Fruit fly (Drosophila melanogaster) whole organism, embryonic: ENCODE results near the gene S-Lap4.
A peak's percentile ranks its signal among the peaks of the same experiment; 100 is the strongest.

ENCODE experiments used
- Blimp-1 ChIP-seq: fragments of 200-800 bp; sonication (Bioruptor generic); optimal IDR thresholded peaks from 3 replicates; lab custom pipeline; 2018; ENCODE audit warnings: missing biosample characterization, missing genetic modification characterization, mild to moderate bottlenecking, moderate library complexity, missing genetic modification reagents
- CG11723 ChIP-seq: fragments of 200-800 bp; sonication (Bioruptor generic); optimal IDR thresholded peaks from 2 replicates; lab custom pipeline; 2017; ENCODE audit warnings: missing biosample characterization, mild to moderate bottlenecking, missing genetic modification characterization
- CG12769 ChIP-seq: fragments of 200-800 bp; sonication (Bioruptor generic); optimal IDR thresholded peaks from 2 replicates; lab custom pipeline; 2019; ENCODE audit warnings: missing biosample characterization, mild to moderate bottlenecking, missing genetic modification characterization, moderate library complexity
- CG14860 ChIP-seq: fragments of 200-800 bp; sonication (Bioruptor generic); IDR thresholded peaks from 3 replicates; pipeline ENCODE4 v1.3.6; 2022; ENCODE audit warnings: missing biosample characterization, missing genetic modification characterization; ENCODE audit not compliant: partially characterized antibody
- CG17568 ChIP-seq: fragments of 200-800 bp; sonication (Bioruptor generic); optimal IDR thresholded peaks from 2 replicates; lab custom pipeline; 2018; ENCODE audit warnings: missing biosample characterization, mild to moderate bottlenecking, missing genetic modification characterization, moderate library complexity
- CG17802 ChIP-seq: fragments of 200-800 bp; sonication (Bioruptor generic); optimal IDR thresholded peaks from 2 replicates; lab custom pipeline; 2018; ENCODE audit warnings: missing biosample characterization, mild to moderate bottlenecking, missing genetic modification characterization, moderate library complexity
- CG2199 ChIP-seq: fragments of 200-800 bp; sonication (Bioruptor generic); IDR thresholded peaks from 3 replicates; pipeline ENCODE4 v1.3.6; 2022; ENCODE audit warnings: missing biosample characterization, missing genetic modification characterization
- CG34224 ChIP-seq: fragments of 200-800 bp; sonication (Bioruptor generic); IDR thresholded peaks from 3 replicates; pipeline ENCODE4 v1.3.6; 2022; ENCODE audit warnings: missing biosample characterization, missing genetic modification characterization; ENCODE audit not compliant: partially characterized antibody
- CG34376 ChIP-seq: fragments of 200-800 bp; sonication (Bioruptor generic); optimal IDR thresholded peaks from 2 replicates; lab custom pipeline; 2018; ENCODE audit warnings: missing biosample characterization, mild to moderate bottlenecking, missing genetic modification characterization
- CG4360 ChIP-seq: fragments of 200-800 bp; sonication (Bioruptor generic); IDR thresholded peaks from 2 replicates; pipeline ENCODE4 v1.3.6; 2022; ENCODE audit warnings: missing biosample characterization, missing genetic modification characterization
- CG4820 ChIP-seq: fragments of 200-800 bp; sonication (Bioruptor generic); optimal IDR thresholded peaks from 3 replicates; lab custom pipeline; 2016; ENCODE audit warnings: missing biosample characterization, missing genetic modification characterization
- CG6683 ChIP-seq: fragments of 200-800 bp; sonication (Bioruptor generic); optimal IDR thresholded peaks from 2 replicates; lab custom pipeline; 2017; ENCODE audit warnings: missing biosample characterization, mild to moderate bottlenecking, missing genetic modification characterization, missing genetic modification reagents
- CG7786 ChIP-seq: fragments of 200-800 bp; sonication (Bioruptor generic); optimal IDR thresholded peaks from 2 replicates; lab custom pipeline; 2016; ENCODE audit warnings: missing biosample characterization, missing genetic modification characterization
- CG8281 ChIP-seq: fragments of 200-800 bp; sonication (Bioruptor generic); optimal IDR thresholded peaks from 2 replicates; lab custom pipeline; 2018; ENCODE audit warnings: missing biosample characterization, mild to moderate bottlenecking, missing genetic modification characterization, moderate library complexity
- Dip2 ChIP-seq: fragments of 200-800 bp; sonication (Bioruptor generic); IDR thresholded peaks from 2 replicates; pipeline ENCODE4 v1.3.6; 2022; ENCODE audit warnings: missing biosample characterization, missing genetic modification characterization
- Drgx ChIP-seq: fragments of 200-800 bp; sonication (Bioruptor generic); IDR thresholded peaks from 2 replicates; pipeline ENCODE4 v1.3.6; 2022; ENCODE audit warnings: missing biosample characterization, missing genetic modification characterization
- Elba2 ChIP-seq: fragments of 200-800 bp; sonication (Bioruptor generic); optimal IDR thresholded peaks from 3 replicates; lab custom pipeline; 2016; ENCODE audit warnings: missing biosample characterization, missing genetic modification characterization
- Gsc ChIP-seq: fragments of 200-800 bp; sonication (Bioruptor generic); IDR thresholded peaks from 2 replicates; pipeline ENCODE4 v1.3.6; 2022; ENCODE audit warnings: missing biosample characterization, missing genetic modification characterization
- Hr78 ChIP-seq, 2 experiments: fragments of 200-800 bp in 1 of 2; fragments of >200 bp in 1 of 2; sonication (Bioruptor generic) in 1 of 2; optimal IDR thresholded peaks; 2 replicates each; lab custom pipeline; 2017 to 2019; ENCODE audit warnings: missing biosample characterization in 2 of 2, missing genetic modification characterization in 2 of 2, mild to moderate bottlenecking in 1 of 2, moderate library complexity in 1 of 2
- Sox102F ChIP-seq: fragments of 200-800 bp; sonication (Bioruptor generic); optimal IDR thresholded peaks from 2 replicates; lab custom pipeline; 2018; ENCODE audit warnings: missing biosample characterization, mild to moderate bottlenecking, missing genetic modification characterization, moderate library complexity
- Xrp1 ChIP-seq: fragments of 200-800 bp; sonication (Bioruptor generic); IDR thresholded peaks from 2 replicates; pipeline ENCODE4 v1.3.6; 2022; ENCODE audit warnings: missing biosample characterization, missing genetic modification characterization
- aop ChIP-seq: fragments of 200-800 bp; sonication (Bioruptor generic); IDR thresholded peaks from 2 replicates; pipeline ENCODE4 v1.3.6; 2022; ENCODE audit warnings: missing biosample characterization, missing genetic modification characterization
- chinmo ChIP-seq: fragments of 200-800 bp; sonication (Bioruptor generic); IDR thresholded peaks from 4 replicates; pipeline ENCODE4 v1.3.6; 2022; ENCODE audit warnings: missing biosample characterization, missing genetic modification characterization; ENCODE audit not compliant: partially characterized antibody
- fd3F ChIP-seq: fragments of 200-800 bp; sonication (Bioruptor generic); optimal IDR thresholded peaks from 2 replicates; lab custom pipeline; 2018; ENCODE audit warnings: missing biosample characterization, mild to moderate bottlenecking, missing genetic modification characterization, moderate library complexity
- ftz-f1 ChIP-seq: fragments of 200-800 bp; sonication (Bioruptor generic); optimal IDR thresholded peaks from 2 replicates; lab custom pipeline; 2016; ENCODE audit warnings: missing biosample characterization, missing genetic modification characterization
- gce ChIP-seq: fragments of 200-800 bp; sonication (Bioruptor generic); IDR thresholded peaks from 3 replicates; pipeline ENCODE4 v1.3.6; 2022; ENCODE audit warnings: missing biosample characterization, missing genetic modification characterization
- gem ChIP-seq: fragments of 200-800 bp; sonication (Bioruptor generic); optimal IDR thresholded peaks from 2 replicates; lab custom pipeline; 2019; ENCODE audit warnings: missing biosample characterization, mild to moderate bottlenecking, missing genetic modification characterization, moderate library complexity
- grn ChIP-seq: fragments of 200-800 bp; sonication (Bioruptor generic); optimal IDR thresholded peaks from 3 replicates; lab custom pipeline; 2017; ENCODE audit warnings: missing biosample characterization, missing genetic modification characterization
- hkb ChIP-seq, 2 experiments: fragments of 200-800 bp in 1 of 2; fragments of >200 bp in 1 of 2; sonication (Bioruptor generic) in 1 of 2; IDR thresholded peaks in 1 of 2; optimal IDR thresholded peaks in 1 of 2; 2 replicates each; pipeline versions ENCODE4 v1.3.6 to Lab custom; 2017 to 2022; ENCODE audit warnings: missing biosample characterization in 1 of 2, missing genetic modification characterization in 1 of 2
- insv ChIP-seq, 2 experiments: fragments of 200-800 bp; sonication (Bioruptor generic); optimal IDR thresholded peaks; 3 replicates each; lab custom pipeline; 2016 to 2018; ENCODE audit warnings: missing biosample characterization in 2 of 2, missing genetic modification characterization in 2 of 2
- lola ChIP-seq, 3 experiments: fragments of >200 bp in 2 of 3; fragments of 200-800 bp in 1 of 3; sonication (Bioruptor generic) in 1 of 3; optimal IDR thresholded peaks; 2 replicates each; lab custom pipeline; 2017 to 2019; ENCODE audit warnings: missing biosample characterization in 3 of 3, missing genetic modification characterization in 3 of 3, mild to moderate bottlenecking in 1 of 3, moderate library complexity in 1 of 3
- onecut ChIP-seq: fragments of 200-800 bp; sonication (Bioruptor generic); IDR thresholded peaks from 2 replicates; pipeline ENCODE4 v1.3.6; 2022; ENCODE audit warnings: missing biosample characterization, missing genetic modification characterization
- pan ChIP-seq, 4 experiments: fragments of >200 bp in 3 of 4; fragments of 200-800 bp in 1 of 4; sonication (Bioruptor generic) in 1 of 4; optimal IDR thresholded peaks in 3 of 4; IDR thresholded peaks in 1 of 4; 2 replicates each; pipeline versions ENCODE4 v1.3.6 to Lab custom; 2017 to 2022; ENCODE audit warnings: missing biosample characterization in 2 of 4, missing genetic modification characterization in 2 of 4, mixed read lengths in 1 of 4
- pb ChIP-seq: fragments of 200-800 bp; sonication (Bioruptor generic); optimal IDR thresholded peaks from 3 replicates; lab custom pipeline; 2016; ENCODE audit warnings: missing biosample characterization, missing genetic modification characterization
- prd ChIP-seq, 3 experiments: fragments of >200 bp in 2 of 3; fragments of 200-800 bp in 1 of 3; sonication (Bioruptor generic) in 1 of 3; optimal IDR thresholded peaks in 2 of 3; IDR thresholded peaks in 1 of 3; 2 replicates in 2 of 3; 3 replicates in 1 of 3; pipeline versions ENCODE4 v1.3.6 to Lab custom; 2017 to 2022; ENCODE audit warnings: missing biosample characterization in 1 of 3, missing genetic modification characterization in 1 of 3
- ranshi ChIP-seq: fragments of 200-800 bp; sonication (Bioruptor generic); IDR thresholded peaks from 2 replicates; pipeline ENCODE4 v1.3.6; 2022; ENCODE audit warnings: missing biosample characterization, missing genetic modification characterization
- sima ChIP-seq: fragments of 200-800 bp; sonication (Bioruptor generic); optimal IDR thresholded peaks from 2 replicates; lab custom pipeline; 2016; ENCODE audit warnings: missing biosample characterization, missing genetic modification characterization
- sqz ChIP-seq: fragments of 200-800 bp; sonication (Bioruptor generic); optimal IDR thresholded peaks from 3 replicates; lab custom pipeline; 2018; ENCODE audit warnings: missing biosample characterization, mild to moderate bottlenecking, missing genetic modification characterization
- z ChIP-seq: fragments of 200-800 bp; sonication (Bioruptor generic); IDR thresholded peaks from 3 replicates; pipeline ENCODE4 v1.3.6; 2022; ENCODE audit warnings: missing biosample characterization, missing genetic modification characterization

Gene S-Lap4

DNA sequence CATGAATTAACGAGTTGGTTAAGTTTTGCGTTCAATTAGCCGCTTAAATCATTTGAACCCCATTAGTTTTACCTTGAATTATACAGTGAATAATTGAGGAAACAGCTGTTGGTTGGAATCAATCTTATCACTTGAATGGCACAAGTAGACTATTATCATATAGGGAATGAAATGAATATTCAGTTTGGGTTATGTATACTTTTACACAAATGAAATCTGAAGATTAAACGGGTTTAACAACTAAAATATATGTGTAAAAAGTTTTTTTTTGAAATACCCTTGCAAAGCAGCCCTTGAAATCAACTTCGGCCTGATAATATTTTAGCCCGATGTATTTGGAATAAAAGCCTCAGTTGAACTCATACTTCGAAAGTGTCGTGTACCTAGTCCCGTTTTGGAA lies at the start of gene S-Lap4:
Gene S-Lap4 (plus strand): TSS at position 301 of the 400 bp plus-strand sequence.
- no peak for TF ChIP-seq CG14860
- TF ChIP-seq lola (GFP tag; optimal IDR thresholded peaks at IDR 0.05; lab: Kevin White, UChicago): no peak
- TF ChIP-seq Blimp-1 (GFP tag; lab: Kevin White, UChicago): no peak
- TF ChIP-seq z: no peak
- no peak for TF ChIP-seq Elba2 (GFP tag; lab: Kevin White, UChicago)
- no peak for TF ChIP-seq CG7786
- no peak for TF ChIP-seq fd3F (GFP tag; lab: Kevin White, UChicago)
- TF ChIP-seq insv (GFP tag; optimal IDR thresholded peaks at IDR 0.05; lab: Kevin White, UChicago): no peak
- no peak for TF ChIP-seq Dip2 (GFP tag; lab: Robert Waterston, UW)
- TF ChIP-seq CG34224 (GFP tag; lab: Robert Waterston, UW): no peak
- no peak for TF ChIP-seq CG4820 (GFP tag; lab: Kevin White, UChicago)
- TF ChIP-seq CG4360: no peak
- TF ChIP-seq ranshi: no peak
- TF ChIP-seq Gsc (GFP tag; lab: Robert Waterston, UW): no peak

DNA sequence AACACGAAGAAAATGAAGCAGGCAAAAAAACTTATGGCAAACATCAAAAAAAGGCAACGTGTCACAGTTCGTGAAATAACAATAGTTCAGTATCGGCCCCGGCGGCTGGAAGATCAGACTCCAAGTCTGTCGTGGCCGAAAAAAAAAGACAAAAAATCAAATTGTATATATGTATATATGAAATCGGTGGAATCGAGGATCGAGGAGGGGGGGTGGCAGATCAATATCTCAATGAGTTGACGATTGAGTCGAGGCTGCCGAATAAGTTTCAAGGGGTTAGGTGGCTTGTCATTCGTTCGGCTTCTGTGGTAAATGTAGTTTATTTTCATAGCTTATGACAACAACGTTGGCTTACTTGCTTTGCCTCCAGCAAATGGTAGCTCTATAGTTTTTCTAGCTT lies 48.2 kb upstream of the S-Lap4 start:
- no peak for TF ChIP-seq hkb (optimal IDR thresholded peaks at IDR 0.05; lab: Kevin White, UChicago)
- no peak for TF ChIP-seq hkb (GFP tag; IDR thresholded peaks at IDR 0.05; lab: Robert Waterston, UW)
- TF ChIP-seq sqz (GFP tag; lab: Kevin White, UChicago): peak; percentile 15
- peak; percentile 54 for TF ChIP-seq CG8281 (tag; lab: Kevin White, UChicago)
- TF ChIP-seq CG11723: no peak
- TF ChIP-seq CG12769: peak; percentile 12
- TF ChIP-seq Hr78 (GFP tag; optimal IDR thresholded peaks at IDR 0.05; lab: Kevin White, UChicago): no peak
- TF ChIP-seq gce (GFP tag; lab: Robert Waterston, UW): 0 out of 3 replicates have a peak, but pooled peaks have one; percentile 10
- TF ChIP-seq pan (optimal IDR thresholded peaks at IDR 0.05; lab: Kevin White, UChicago): no peak
- TF ChIP-seq pan (GFP tag; optimal IDR thresholded peaks at IDR 0.05 in 1 of 2, IDR thresholded peaks at IDR 0.05 in 1 of 2): no peak
- no peak for TF ChIP-seq aop (GFP tag; lab: Robert Waterston, UW)
- 0 out of 4 replicates have a peak, but pooled peaks have one; percentile 44 for TF ChIP-seq chinmo (GFP tag; lab: Robert Waterston, UW)
- peak; percentile 7 for TF ChIP-seq ftz-f1 (GFP tag; lab: Kevin White, UChicago)
- no peak for TF ChIP-seq pb (GFP tag; lab: Kevin White, UChicago)
- no peak for TF ChIP-seq CG34376
- TF ChIP-seq sima (GFP tag; lab: Kevin White, UChicago): no peak
- TF ChIP-seq CG17802 (tag; lab: Kevin White, UChicago): no peak
- TF ChIP-seq grn (GFP tag; lab: Kevin White, UChicago): peak; percentile 62
- 0 out of 3 replicates have a peak, but pooled peaks have one; percentile 14 for TF ChIP-seq CG2199 (GFP tag; lab: Robert Waterston, UW)
- TF ChIP-seq onecut (GFP tag; lab: Robert Waterston, UW): peak; percentile 44; the same call in 1 of the 2 replicates

DNA sequence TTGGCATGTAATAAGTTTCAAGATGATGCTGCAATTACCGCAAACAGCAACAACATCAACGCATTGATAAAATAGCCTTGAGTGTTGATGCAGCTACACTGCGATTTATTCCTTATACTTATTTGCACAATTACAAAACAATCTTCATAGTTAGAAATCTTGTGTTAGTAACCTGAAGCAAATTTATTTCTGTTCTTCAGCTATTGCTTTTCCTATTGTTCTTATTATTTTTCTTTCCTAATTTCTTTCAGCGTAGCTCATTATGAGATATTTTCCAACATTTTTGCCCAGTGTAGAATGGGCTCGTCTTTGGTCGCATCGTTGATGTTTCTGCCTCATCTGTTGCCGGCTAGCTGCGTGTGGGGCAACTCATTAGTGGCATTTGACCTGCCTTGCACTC lies 46.7 kb upstream of the S-Lap4 start:
- TF ChIP-seq Xrp1 (0 out of 2 replicates have a peak, but pooled peaks have one; percentile 13), prd (optimal IDR thresholded peaks at IDR 0.05; lab: Kevin White, UChicago) (no peak), prd (GFP tag; IDR thresholded peaks at IDR 0.05; lab: Robert Waterston, UW) (peak; percentile 39; the same call in 1 of the 3 replicates), Sox102F (GFP tag; lab: Kevin White, UChicago) (peak; percentile 8), CG6683 (no peak), CG17568 (GFP tag; lab: Kevin White, UChicago) (no peak), Drgx (GFP tag; lab: Robert Waterston, UW) (peak; percentile 59; the same call in 1 of the 2 replicates), gem (peak; percentile 21)
